Worm (Caenorhabditis elegans) whole organism, young adult: ENCODE results near the gene B0507.3.

Experiments
- B0019.2 ChIP-seq: fragments of 200-800 bp; sonication (Bioruptor generic); conservative IDR thresholded peaks from 2 replicates; pipeline ENCODE4 v1.3.6; 2022; ENCODE audit warnings: missing genetic modification reagents, missing genetic modification characterization, missing compliant biosample characterization
- F10E7.11 ChIP-seq: sonication (generic microtip); optimal IDR thresholded peaks from 2 replicates; lab custom pipeline; 2017; ENCODE audit warnings: mild to moderate bottlenecking, missing genetic modification characterization, moderate library complexity, missing compliant biosample characterization
- F37B4.10 ChIP-seq: fragments of 200-800 bp; sonication (Bioruptor generic); IDR thresholded peaks from 2 replicates; pipeline ENCODE4 v1.3.6; 2022; ENCODE audit warnings: missing genetic modification characterization, missing compliant biosample characterization
- F49E8.2 ChIP-seq: sonication (generic microtip); optimal IDR thresholded peaks from 3 replicates; lab custom pipeline; 2017; ENCODE audit warnings: missing genetic modification characterization, mild to moderate bottlenecking, missing compliant biosample characterization, antibody characterized with exemption, moderate library complexity; ENCODE audit not compliant: insufficient read depth
- F52B5.7 ChIP-seq: sonication (generic microtip); optimal IDR thresholded peaks from 2 replicates; lab custom pipeline; 2016; ENCODE audit warnings: mild to moderate bottlenecking, missing genetic modification characterization, missing compliant biosample characterization
- F55B11.4 ChIP-seq: sonication (generic microtip); optimal IDR thresholded peaks from 2 replicates; lab custom pipeline; 2016; ENCODE audit warnings: missing compliant biosample characterization, missing genetic modification characterization, borderline replicate concordance; ENCODE audit not compliant: insufficient read depth
- T07F8.4 ChIP-seq: sonication (generic microtip); optimal IDR thresholded peaks from 2 replicates; lab custom pipeline; 2016; ENCODE audit warnings: mild to moderate bottlenecking, missing genetic modification characterization, moderate library complexity, missing compliant biosample characterization
- Y79H2A.3 ChIP-seq: fragments of 200-800 bp; sonication (Bioruptor generic); conservative IDR thresholded peaks from 2 replicates; pipeline ENCODE4 v1.3.6; 2022; ENCODE audit warnings: missing genetic modification reagents, missing genetic modification characterization, missing compliant biosample characterization
- aptf-3 ChIP-seq: fragments of 200-800 bp; sonication (Bioruptor generic); IDR thresholded peaks from 2 replicates; pipeline ENCODE4 v1.3.6; 2022; ENCODE audit warnings: missing genetic modification characterization, missing compliant biosample characterization
- attf-3 ChIP-seq: fragments of 200-800 bp; sonication (Bioruptor generic); conservative IDR thresholded peaks from 2 replicates; pipeline ENCODE4 v1.3.6; 2022; ENCODE audit warnings: missing genetic modification reagents, missing genetic modification characterization, missing compliant biosample characterization
- cebp-1 ChIP-seq, 2 experiments: fragments of 200-800 bp in 1 of 2; sonication (Bioruptor generic) in 1 of 2; sonication (generic microtip) in 1 of 2; IDR thresholded peaks in 1 of 2; optimal IDR thresholded peaks in 1 of 2; 2 replicates each; pipeline versions ENCODE4 v1.3.6 to Lab custom; 2017 to 2022; ENCODE audit warnings: missing compliant biosample characterization in 2 of 2, missing genetic modification characterization in 2 of 2, mild to moderate bottlenecking in 1 of 2, missing genetic modification reagents in 1 of 2, moderate library complexity in 1 of 2
- ceh-40 ChIP-seq: fragments of 200-800 bp; sonication (Bioruptor generic); IDR thresholded peaks from 2 replicates; pipeline ENCODE4 v1.3.6; 2022; ENCODE audit warnings: missing genetic modification characterization, missing compliant biosample characterization
- dpff-1 ChIP-seq: sonication (generic microtip); optimal IDR thresholded peaks from 2 replicates; lab custom pipeline; 2017; ENCODE audit warnings: mild to moderate bottlenecking, missing genetic modification characterization, missing compliant biosample characterization
- dpl-1 ChIP-seq: fragments of 150-350 bp; optimal IDR thresholded peaks from 2 replicates; lab custom pipeline; 2014; ENCODE audit warnings: missing biosample characterization, missing genetic modification reagents, missing genetic modification characterization
- fkh-3 ChIP-seq: sonication (generic microtip); optimal IDR thresholded peaks from 2 replicates; lab custom pipeline; 2016; ENCODE audit warnings: mild to moderate bottlenecking, missing genetic modification characterization, missing compliant biosample characterization
- lin-26 ChIP-seq: fragments of 200-800 bp; sonication (Bioruptor generic); IDR thresholded peaks from 2 replicates; pipeline ENCODE4 v1.3.6; 2022; ENCODE audit warnings: missing genetic modification reagents, missing genetic modification characterization, missing compliant biosample characterization
- lin-54 ChIP-seq: fragments of 200-800 bp; sonication (Bioruptor generic); optimal IDR thresholded peaks from 2 replicates; lab custom pipeline; 2018; ENCODE audit warnings: mild to moderate bottlenecking, missing genetic modification characterization, missing compliant biosample characterization
- madf-10 ChIP-seq: sonication (generic microtip); optimal IDR thresholded peaks from 2 replicates; lab custom pipeline; 2016; ENCODE audit warnings: mild to moderate bottlenecking, missing genetic modification characterization, missing compliant biosample characterization
- madf-8 ChIP-seq: fragments of 200-800 bp; sonication (Bioruptor generic); conservative IDR thresholded peaks from 2 replicates; pipeline ENCODE4 v1.3.6; 2022; ENCODE audit warnings: missing genetic modification reagents, missing genetic modification characterization, missing compliant biosample characterization
- mcd-1 ChIP-seq: fragments of 200-800 bp; sonication (Bioruptor generic); IDR thresholded peaks from 2 replicates; pipeline ENCODE4 v1.3.6; 2022; ENCODE audit warnings: missing genetic modification reagents, missing genetic modification characterization, missing compliant biosample characterization
- mel-28 ChIP-seq: sonication (generic microtip); optimal IDR thresholded peaks from 2 replicates; lab custom pipeline; 2016; ENCODE audit warnings: borderline replicate concordance, mild to moderate bottlenecking, missing genetic modification characterization, missing compliant biosample characterization
- nhr-80 ChIP-seq: sonication (generic microtip); optimal IDR thresholded peaks from 2 replicates; lab custom pipeline; 2016; ENCODE audit warnings: missing genetic modification characterization, missing compliant biosample characterization
- pha-4 ChIP-seq: fragments of 150-350 bp; sonication (generic microtip); optimal IDR thresholded peaks from 2 replicates; lab custom pipeline; 2014; ENCODE audit warnings: missing biosample characterization, missing genetic modification reagents, missing genetic modification characterization
- rcor-1 ChIP-seq: fragments of 200-800 bp; sonication (Bioruptor generic); IDR thresholded peaks from 2 replicates; pipeline ENCODE4 v1.3.6; 2022; ENCODE audit warnings: missing genetic modification reagents, missing genetic modification characterization, missing compliant biosample characterization
- rpc-1 ChIP-seq, 2 experiments: fragments of 150-350 bp in 1 of 2; sonication (generic microtip) in 1 of 2; optimal IDR thresholded peaks; 2 replicates each; lab custom pipeline; 2014 to 2018; ENCODE audit warnings: missing biosample characterization in 1 of 2, missing genetic modification characterization in 1 of 2, missing genetic modification reagents in 1 of 2, missing genotype in 1 of 2
- somi-1 ChIP-seq: fragments of 200-800 bp; sonication (Bioruptor generic); optimal IDR thresholded peaks from 2 replicates; lab custom pipeline; 2018; ENCODE audit warnings: mild to moderate bottlenecking, missing genetic modification characterization, missing compliant biosample characterization
- unc-62 ChIP-seq: fragments of 150-350 bp; optimal IDR thresholded peaks from 2 replicates; lab custom pipeline; 2014; ENCODE audit warnings: missing biosample characterization, missing genetic modification reagents, missing genetic modification characterization
- ztf-18 ChIP-seq: sonication (generic microtip); optimal IDR thresholded peaks from 2 replicates; lab custom pipeline; 2016; ENCODE audit warnings: missing genotype, mild to moderate bottlenecking, missing genetic modification characterization, missing compliant biosample characterization
- ztf-25 ChIP-seq: fragments of 200-800 bp; sonication (Bioruptor generic); IDR thresholded peaks from 2 replicates; pipeline ENCODE4 v1.3.6; 2022; ENCODE audit warnings: missing genetic modification reagents, missing genetic modification characterization, missing compliant biosample characterization
- ztf-28 ChIP-seq: fragments of 200-800 bp; sonication (Bioruptor generic); IDR thresholded peaks from 2 replicates; pipeline ENCODE4 v1.3.6; 2022; ENCODE audit warnings: missing genetic modification reagents, missing genetic modification characterization, missing compliant biosample characterization
- ztf-6 ChIP-seq: fragments of 200-800 bp; sonication (Bioruptor generic); IDR thresholded peaks from 2 replicates; pipeline ENCODE4 v1.3.6; 2022; ENCODE audit warnings: missing genetic modification reagents, missing genetic modification characterization, missing compliant biosample characterization

B0507.3 gene

DNA sequence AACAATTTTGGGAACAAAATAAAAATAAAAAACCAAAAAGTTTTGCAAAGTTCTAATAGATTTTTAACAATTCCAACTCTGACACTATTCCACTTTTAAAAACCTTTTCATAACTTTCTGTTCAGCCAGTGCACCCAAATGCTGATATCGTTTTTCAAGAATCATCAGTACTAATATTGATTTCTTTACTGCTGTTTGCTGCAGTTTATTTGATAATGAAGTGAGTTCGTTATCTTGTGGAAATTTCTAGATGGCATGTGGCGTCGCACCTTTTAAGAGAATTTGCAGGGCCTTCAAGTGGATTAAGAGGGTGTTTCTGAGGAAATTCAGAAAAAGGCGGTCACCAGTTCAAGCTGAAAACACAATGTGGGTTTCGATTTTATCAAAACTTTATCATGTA lies 37.7 kb upstream of the B0507.3 start:
- TF ChIP-seq somi-1 (GFP tag; lab: Kevin White, UChicago), result no peak
- TF ChIP-seq nhr-80, result peak; percentile 38

ce11 chrV:8732934-8733333 lies 35.8 kb upstream of the B0507.3 start, which contains the start of gene ZC196.4:
Gene ZC196.4 (plus strand): TSS chrV:8733106.
- TF ChIP-seq nhr-80 (peak; percentile 28), lin-54 (GFP tag; lab: Kevin White, UChicago) (no peak), unc-62 (GFP tag; lab: Kevin White, UChicago) (no peak), fkh-3 (no peak), ztf-28 (GFP tag; lab: Robert Waterston, UW) (no peak), dpl-1 (GFP tag; lab: Kevin White, UChicago) (no peak), mcd-1 (GFP tag; lab: Robert Waterston, UW) (no peak), somi-1 (GFP tag; lab: Kevin White, UChicago) (no peak), F49E8.2 (tag; lab: Kevin White, UChicago) (no peak)

- TF ChIP-seq pha-4 (tag; lab: Kevin White, UChicago), result no peak
- TF ChIP-seq F10E7.11 (tag; lab: Kevin White, UChicago), result no peak
- no peak for TF ChIP-seq madf-10 (tag; lab: Kevin White, UChicago)
- TF ChIP-seq aptf-3, result no peak
- TF ChIP-seq fkh-3, result no peak
- no peak for TF ChIP-seq T07F8.4
- no peak for TF ChIP-seq ztf-25 (GFP tag; lab: Robert Waterston, UW)
- no peak for TF ChIP-seq attf-3 (GFP tag; lab: Robert Waterston, UW)
- no peak for TF ChIP-seq ceh-40 (GFP tag; lab: Robert Waterston, UW)
Measured at ce11 chrV:8736369-8736768, 32.3 kb upstream of the B0507.3 start, which contains the start of gene ZC196.3. Gene ZC196.3 (plus strand): TSS chrV:8736669.

DNA sequence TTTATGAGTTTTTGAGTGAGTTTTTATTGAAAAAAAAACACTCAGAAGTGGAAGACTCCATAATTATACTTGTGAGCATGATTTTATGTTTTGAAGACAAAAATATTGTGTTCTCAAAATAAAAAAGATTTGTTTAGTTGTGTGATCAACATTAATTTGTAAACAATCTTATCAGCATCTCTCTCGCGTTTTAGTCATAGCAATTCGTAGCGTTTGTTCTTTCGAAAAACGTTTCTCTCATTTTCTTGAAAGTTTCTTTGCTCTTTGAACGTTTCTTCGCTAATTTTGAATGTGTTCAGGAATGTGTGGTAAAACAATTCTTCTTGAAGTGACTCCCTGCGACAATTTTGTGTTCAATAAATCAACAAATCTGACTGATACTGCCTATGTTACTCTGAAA lies 29.6 kb upstream of the B0507.3 start, which contains the start of gene ZC196.2:
ZC196.2 (plus strand) TSS at position 301 of the 400 bp plus-strand sequence.
- TF ChIP-seq Y79H2A.3 (GFP tag; lab: Robert Waterston, UW), result no peak
- TF ChIP-seq B0019.2 (GFP tag; lab: Robert Waterston, UW), result no peak
- TF ChIP-seq cebp-1 (GFP tag; IDR thresholded peaks at IDR 0.05; lab: Robert Waterston, UW), result no peak
- no peak for TF ChIP-seq cebp-1 (tag; optimal IDR thresholded peaks at IDR 0.05; lab: Kevin White, UChicago)
- TF ChIP-seq rpc-1 (optimal IDR thresholded peaks at IDR 0.05; lab: Kevin White, UChicago), result no peak
- no peak for TF ChIP-seq rpc-1 (tag; optimal IDR thresholded peaks at IDR 0.05; lab: Kevin White, UChicago)
- TF ChIP-seq F52B5.7, result no peak
- TF ChIP-seq F10E7.11 (tag; lab: Kevin White, UChicago), result no peak
- TF ChIP-seq F55B11.4 (tag; lab: Kevin White, UChicago), result no peak
- TF ChIP-seq ztf-6, result no peak
- no peak for TF ChIP-seq ztf-18 (tag; lab: Kevin White, UChicago)
- TF ChIP-seq mel-28, result no peak
- TF ChIP-seq dpff-1 (tag; lab: Kevin White, UChicago), result no peak
- no peak for TF ChIP-seq unc-62 (GFP tag; lab: Kevin White, UChicago)
- no peak for TF ChIP-seq madf-8 (GFP tag; lab: Robert Waterston, UW)
- TF ChIP-seq lin-26 (GFP tag; lab: Robert Waterston, UW), result no peak
- no peak for TF ChIP-seq F37B4.10 (GFP tag; lab: Robert Waterston, UW)
- no peak for TF ChIP-seq rcor-1 (GFP tag; lab: Robert Waterston, UW)

ce11 chrV:8745858-8746257 lies 22.9 kb upstream of the B0507.3 start, which contains the start of gene B0507.6:
Gene B0507.6 (plus strand): TSS chrV:8746158.
- TF ChIP-seq pha-4 (tag; lab: Kevin White, UChicago) (no peak), mel-28 (no peak), fkh-3 (no peak)
